Worm (Caenorhabditis elegans) whole organism, late embryonic: ENCODE data around the gene ttr-59.

Source experiments
- ama-1 ChIP-seq: fragments of 150-350 bp; optimal IDR thresholded peaks from 2 replicates; lab custom pipeline; 2014
- fax-1 ChIP-seq: sonication (generic microtip); optimal IDR thresholded peaks from 2 replicates; lab custom pipeline; 2016; ENCODE audit warnings: missing genotype, missing genetic modification characterization, missing compliant biosample characterization

- no peak for TF ChIP-seq ama-1 (lab: Kevin White, UChicago)
- no peak for TF ChIP-seq fax-1 (tag; lab: Kevin White, UChicago)
Observed at ce11 chrX:7378608-7379007, 49.0 kb downstream of the ttr-59 start.
